Worm (Caenorhabditis elegans): ENCODE measurements around the gene Y38E10A.8.

ce11 chrII:12606108-12606507 is 892 bp upstream of the Y38E10A.8 start:
- no peak for TF ChIP-seq ces-1 (GFP tag; optimal IDR thresholded peaks at IDR 0.05)
- no peak for TF ChIP-seq snu-23 (GFP tag; optimal IDR thresholded peaks at IDR 0.05)
- TF ChIP-seq unc-62 (GFP tag; optimal IDR thresholded peaks at IDR 0.05) = no peak
- no peak for TF ChIP-seq swsn-7 (tag; optimal IDR thresholded peaks at IDR 0.05)
- TF ChIP-seq isw-1 (GFP tag; IDR thresholded peaks at IDR 0.05) = no peak
- TF ChIP-seq nhr-11 (tag; optimal IDR thresholded peaks at IDR 0.05) = no peak
- no peak for TF ChIP-seq lir-3 (tag; optimal IDR thresholded peaks at IDR 0.05; ENCODE audit: poor library complexity)
- no peak for TF ChIP-seq elt-2 (tag; optimal IDR thresholded peaks at IDR 0.05)

Data from whole organism, L1 larva.